Fruit fly (Drosophila melanogaster) whole organism, pupa: ENCODE measurements around the gene CG7332.

Experiments used
- CG10348 ChIP-seq: fragments of 200-800 bp; sonication (Bioruptor generic); IDR thresholded peaks from 2 replicates; pipeline ENCODE4 v1.3.6; 2022; ENCODE audit warnings: missing biosample characterization, missing genetic modification characterization
- CG14655 ChIP-seq: fragments of 200-800 bp; sonication (Bioruptor generic); optimal IDR thresholded peaks from 3 replicates; lab custom pipeline; 2017; ENCODE audit warnings: mild to moderate bottlenecking, missing biosample characterization, missing genetic modification reagents, missing genetic modification characterization
- CG15710 ChIP-seq: fragments of 200-800 bp; sonication (Bioruptor generic); optimal IDR thresholded peaks from 2 replicates; lab custom pipeline; 2018; ENCODE audit warnings: missing biosample characterization, mild to moderate bottlenecking, missing genetic modification characterization, moderate library complexity
- CG4496 ChIP-seq: fragments of 200-800 bp; sonication (Bioruptor generic); IDR thresholded peaks from 3 replicates; pipeline ENCODE4 v1.3.6; 2022; ENCODE audit warnings: missing biosample characterization, missing genetic modification characterization
- CG9948 ChIP-seq: fragments of 200-800 bp; sonication (Bioruptor generic); optimal IDR thresholded peaks from 2 replicates; lab custom pipeline; 2018; ENCODE audit warnings: missing biosample characterization, mild to moderate bottlenecking, missing genetic modification characterization, moderate library complexity
- EcR ChIP-seq: fragments of 200-800 bp; sonication (Bioruptor generic); optimal IDR thresholded peaks from 3 replicates; lab custom pipeline; 2019; ENCODE audit warnings: missing biosample characterization, missing genetic modification characterization, mild to moderate bottlenecking, moderate library complexity, missing genetic modification reagents
- Ets98B ChIP-seq: fragments of 200-800 bp; sonication (Bioruptor generic); IDR thresholded peaks from 2 replicates; pipeline ENCODE4 v1.3.6; 2022; ENCODE audit warnings: missing biosample characterization, missing genetic modification characterization
- Pif1A ChIP-seq: fragments of 200-800 bp; sonication (Bioruptor generic); optimal IDR thresholded peaks from 3 replicates; lab custom pipeline; 2016; ENCODE audit warnings: missing biosample characterization, missing genetic modification characterization
- Pif1B ChIP-seq: fragments of 200-800 bp; sonication (Bioruptor generic); optimal IDR thresholded peaks from 3 replicates; lab custom pipeline; 2016; ENCODE audit warnings: missing biosample characterization, missing genetic modification characterization
- Snoo ChIP-seq: fragments of 200-800 bp; sonication (Bioruptor generic); optimal IDR thresholded peaks from 3 replicates; lab custom pipeline; 2017; ENCODE audit warnings: missing biosample characterization, mild to moderate bottlenecking, missing genetic modification characterization, inconsistent platforms
- fd96Ca ChIP-seq: fragments of 200-800 bp; sonication (Bioruptor generic); IDR thresholded peaks from 3 replicates; pipeline ENCODE4 v1.3.6; 2022; ENCODE audit warnings: missing biosample characterization, missing genetic modification characterization

DNA sequence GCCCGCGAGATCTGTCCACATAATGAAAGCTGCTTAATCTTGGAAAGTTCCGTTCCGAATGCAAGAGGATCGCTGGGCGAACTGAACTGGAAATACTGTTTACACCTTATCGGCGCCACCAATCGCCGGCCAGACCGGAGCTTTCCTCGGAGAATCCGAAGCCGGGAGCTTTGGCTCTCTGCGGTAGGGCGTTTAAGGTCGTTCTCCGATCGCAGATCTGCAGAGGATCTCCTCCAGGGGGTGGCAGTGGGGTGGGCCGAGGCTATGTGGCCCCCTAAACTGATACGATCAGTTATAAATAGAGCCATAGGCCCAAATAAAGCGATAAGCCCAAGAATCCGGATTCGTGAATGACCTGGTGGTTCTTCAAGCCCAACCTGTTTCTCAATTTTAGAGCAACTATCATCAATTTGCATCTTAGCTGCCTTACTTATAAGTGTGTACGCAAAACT lies 26.9 kb upstream of the CG7332 start, which contains the start of gene CG7322:
- TF ChIP-seq CG4496 (GFP tag; lab: Robert Waterston, UW): no peak
- TF ChIP-seq CG9948: no peak
- TF ChIP-seq Snoo (tag; lab: Kevin White, UChicago): no peak
- TF ChIP-seq CG15710 (tag; lab: Kevin White, UChicago): no peak
- no peak for TF ChIP-seq CG10348 (GFP tag; lab: Robert Waterston, UW)
- no peak for TF ChIP-seq fd96Ca (GFP tag; lab: Robert Waterston, UW)
- TF ChIP-seq EcR (GFP tag; lab: Kevin White, UChicago): peak; percentile 81
- TF ChIP-seq Pif1A (GFP tag; lab: Kevin White, UChicago): no peak
- no peak for TF ChIP-seq Pif1B (GFP tag; lab: Kevin White, UChicago)
- no peak for TF ChIP-seq Ets98B (GFP tag; lab: Robert Waterston, UW)
- TF ChIP-seq CG14655 (GFP tag; lab: Kevin White, UChicago): no peak
